Worm (Caenorhabditis elegans) whole organism, L4/young adult: ENCODE results near the gene K01D12.15.

Experiments
- W03F9.2 ChIP-seq: fragments of 150-350 bp; optimal IDR thresholded peaks from 2 replicates; lab custom pipeline; 2014; ENCODE audit warnings: missing biosample characterization, missing genetic modification characterization
- dao-5 ChIP-seq: sonication (generic microtip); optimal IDR thresholded peaks from 2 replicates; lab custom pipeline; 2016; ENCODE audit warnings: missing genotype, missing genetic modification characterization, moderate library complexity, missing compliant biosample characterization
- him-1 ChIP-seq: sonication (generic microtip); optimal IDR thresholded peaks from 2 replicates; lab custom pipeline; 2016; ENCODE audit warnings: missing genotype, missing genetic modification reagents, missing genetic modification characterization, missing compliant biosample characterization

K01D12.15 gene

ce11 chrV:12408525-12408924 is 22.3 kb downstream of the K01D12.15 start, which contains the start of gene cdr-4:
TSS of gene cdr-4 (minus strand) at chrV:12408625.
- TF ChIP-seq him-1 (tag; lab: Kevin White, UChicago), result no peak
- TF ChIP-seq dao-5 (tag; lab: Kevin White, UChicago), result no peak
- TF ChIP-seq W03F9.2 (tag; lab: Kevin White, UChicago), result no peak

- no peak for TF ChIP-seq W03F9.2 (tag; lab: Kevin White, UChicago)
- TF ChIP-seq dao-5 (tag; lab: Kevin White, UChicago), result no peak
- TF ChIP-seq him-1 (tag; lab: Kevin White, UChicago), result no peak
These were observed 22.7 kb downstream of the K01D12.15 start for ce11 chrV:12408996-12409395.

- TF ChIP-seq W03F9.2 (tag; lab: Kevin White, UChicago) (no peak), him-1 (tag; lab: Kevin White, UChicago) (no peak), dao-5 (tag; lab: Kevin White, UChicago) (no peak)
These were observed 24.3 kb downstream of the K01D12.15 start, which contains the start of gene hrg-2 for ce11 chrV:12410416-12411001. TSS of gene hrg-2 (minus strand) at chrV:12410513.

ce11 chrV:12411909-12412308 is 25.7 kb downstream of the K01D12.15 start, which contains the start of gene cdr-7:
TSS of gene cdr-7 (minus strand) at chrV:12412113.
- TF ChIP-seq dao-5 (tag; lab: Kevin White, UChicago), result no peak
- no peak for TF ChIP-seq him-1 (tag; lab: Kevin White, UChicago)
- TF ChIP-seq W03F9.2 (tag; lab: Kevin White, UChicago), result no peak

ce11 chrV:12412321-12412720 is 26.1 kb downstream of the K01D12.15 start:
- no peak for TF ChIP-seq W03F9.2 (tag; lab: Kevin White, UChicago)
- no peak for TF ChIP-seq dao-5 (tag; lab: Kevin White, UChicago)
- TF ChIP-seq him-1 (tag; lab: Kevin White, UChicago), result no peak

- TF ChIP-seq dao-5 (tag; lab: Kevin White, UChicago), result no peak
- no peak for TF ChIP-seq W03F9.2 (tag; lab: Kevin White, UChicago)
- TF ChIP-seq him-1 (tag; lab: Kevin White, UChicago), result no peak
These were observed 27.4 kb downstream of the K01D12.15 start, which contains the start of gene cdr-6 for ce11 chrV:12413651-12414114. TSS of gene cdr-6 (minus strand) at chrV:12413701.

ce11 chrV:12414362-12414761 is 28.1 kb downstream of the K01D12.15 start:
- TF ChIP-seq him-1 (tag; lab: Kevin White, UChicago), result no peak
- no peak for TF ChIP-seq dao-5 (tag; lab: Kevin White, UChicago)
- no peak for TF ChIP-seq W03F9.2 (tag; lab: Kevin White, UChicago)

- TF ChIP-seq W03F9.2 (tag; lab: Kevin White, UChicago) (no peak), him-1 (tag; lab: Kevin White, UChicago) (no peak)
These were observed 29.4 kb downstream of the K01D12.15 start, which contains the start of gene cdr-2 for ce11 chrV:12415656-12416055. TSS of gene cdr-2 (minus strand) at chrV:12415709.

ce11 chrV:12417277-12417676 is 31.0 kb downstream of the K01D12.15 start, which contains the start of gene cdr-3:
TSS of gene cdr-3 (minus strand) at chrV:12417377.
- TF ChIP-seq dao-5 (tag; lab: Kevin White, UChicago), result no peak
- no peak for TF ChIP-seq him-1 (tag; lab: Kevin White, UChicago)
- TF ChIP-seq W03F9.2 (tag; lab: Kevin White, UChicago), result no peak

- TF ChIP-seq dao-5 (tag; lab: Kevin White, UChicago), result no peak
- TF ChIP-seq W03F9.2 (tag; lab: Kevin White, UChicago), result no peak
- no peak for TF ChIP-seq him-1 (tag; lab: Kevin White, UChicago)
These were observed 32.0 kb downstream of the K01D12.15 start, which contains the start of gene C54D10.3 for ce11 chrV:12418292-12418691. TSS of gene C54D10.3 (plus strand) at chrV:12418592.

ce11 chrV:12420843-12421242 is 34.6 kb downstream of the K01D12.15 start, which contains the start of gene C54D10.4:
TSS of gene C54D10.4 (minus strand) at chrV:12420943.
- TF ChIP-seq W03F9.2 (tag; lab: Kevin White, UChicago) (no peak), dao-5 (tag; lab: Kevin White, UChicago) (no peak), him-1 (tag; lab: Kevin White, UChicago) (no peak)

ce11 chrV:12421360-12421759 is 35.1 kb downstream of the K01D12.15 start:
- TF ChIP-seq him-1 (tag; lab: Kevin White, UChicago) (no peak), dao-5 (tag; lab: Kevin White, UChicago) (no peak), W03F9.2 (tag; lab: Kevin White, UChicago) (no peak)

ce11 chrV:12427826-12428225 is 41.6 kb downstream of the K01D12.15 start:
- TF ChIP-seq dao-5 (tag; lab: Kevin White, UChicago) (no peak), him-1 (tag; lab: Kevin White, UChicago) (no peak), W03F9.2 (tag; lab: Kevin White, UChicago) (no peak)

ce11 chrV:12429039-12429438 is 42.8 kb downstream of the K01D12.15 start, which contains the start of gene C54D10.5:
TSS of gene C54D10.5 (plus strand) at chrV:12429339.
- no peak for TF ChIP-seq him-1 (tag; lab: Kevin White, UChicago)
- TF ChIP-seq dao-5 (tag; lab: Kevin White, UChicago), result no peak
- no peak for TF ChIP-seq W03F9.2 (tag; lab: Kevin White, UChicago)
